Worm (Caenorhabditis elegans) whole organism, midembryonic: ENCODE results near the gene cpr-8.

Experiments
- T22C8.4 ChIP-seq: fragments of 200-800 bp; sonication (Bioruptor generic); IDR thresholded peaks from 2 replicates; pipeline ENCODE4 v1.3.6; 2022; ENCODE audit warnings: missing genetic modification characterization, missing compliant biosample characterization
- cog-1 ChIP-seq: sonication (generic microtip); optimal IDR thresholded peaks from 2 replicates; lab custom pipeline; 2016; ENCODE audit warnings: missing genetic modification characterization, missing compliant biosample characterization
- flt-1 ChIP-seq: fragments of 200-800 bp; sonication (Bioruptor generic); IDR thresholded peaks from 2 replicates; pipeline ENCODE4 v1.3.6; 2022; ENCODE audit warnings: missing genetic modification characterization, missing compliant biosample characterization
- klf-2 ChIP-seq: fragments of 200-800 bp; sonication (Bioruptor generic); conservative IDR thresholded peaks from 2 replicates; pipeline ENCODE4 v1.3.6; 2022; ENCODE audit warnings: missing genetic modification reagents, missing genetic modification characterization, missing compliant biosample characterization
- med-1 ChIP-seq: sonication (generic microtip); optimal IDR thresholded peaks from 2 replicates; lab custom pipeline; 2017; ENCODE audit warnings: missing genetic modification characterization, mild to moderate bottlenecking, missing compliant biosample characterization, antibody characterized with exemption, missing genetic modification reagents; ENCODE audit not compliant: insufficient read depth
- ref-1 ChIP-seq: fragments of 200-800 bp; sonication (Bioruptor generic); conservative IDR thresholded peaks from 2 replicates; pipeline ENCODE4 v1.3.6; 2022; ENCODE audit warnings: missing genetic modification reagents, missing genetic modification characterization, missing compliant biosample characterization
- tab-1 ChIP-seq: fragments of 200-800 bp; sonication (Bioruptor generic); IDR thresholded peaks from 2 replicates; pipeline ENCODE4 v1.3.6; 2022; ENCODE audit warnings: missing genetic modification characterization, missing compliant biosample characterization
- ztf-23 ChIP-seq: fragments of 200-800 bp; sonication (Bioruptor generic); IDR thresholded peaks from 2 replicates; pipeline ENCODE4 v1.3.6; 2022; ENCODE audit warnings: missing genetic modification reagents, missing genetic modification characterization, missing compliant biosample characterization
- ztf-29 ChIP-seq: fragments of 200-800 bp; sonication (Bioruptor generic); IDR thresholded peaks from 2 replicates; pipeline ENCODE4 v1.3.6; 2022; ENCODE audit warnings: missing genetic modification reagents, missing genetic modification characterization, missing compliant biosample characterization

DNA sequence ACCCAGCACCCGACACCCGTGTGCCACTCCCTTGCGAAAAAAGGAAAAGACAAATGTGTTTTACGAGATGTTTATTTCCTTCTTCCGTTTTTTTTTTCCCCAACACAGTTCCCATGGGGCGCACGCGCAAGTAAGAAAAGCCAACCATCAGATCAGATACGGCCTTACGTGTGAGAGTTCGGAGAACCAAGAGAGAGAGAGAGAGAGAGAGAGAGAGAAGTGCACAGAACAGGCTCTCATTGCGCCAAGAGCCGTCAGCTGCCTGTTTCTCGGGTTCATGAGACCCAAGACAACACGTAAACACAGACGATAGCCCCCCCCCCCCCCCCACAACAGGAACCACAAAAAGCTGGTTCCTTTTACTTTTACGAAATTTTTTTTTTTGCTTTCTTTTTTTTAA lies 17.4 kb downstream of the cpr-8 start:
- TF ChIP-seq tab-1 (GFP tag; lab: Robert Waterston, UW), result no peak
- no peak for TF ChIP-seq T22C8.4 (GFP tag; lab: Robert Waterston, UW)
- TF ChIP-seq klf-2, result no peak
- no peak for TF ChIP-seq flt-1 (GFP tag; lab: Robert Waterston, UW)
- no peak for TF ChIP-seq ztf-29 (GFP tag; lab: Robert Waterston, UW)
- no peak for TF ChIP-seq ztf-23 (GFP tag; lab: Robert Waterston, UW)
- no peak for TF ChIP-seq cog-1 (tag; lab: Kevin White, UChicago)
- TF ChIP-seq ref-1 (GFP tag; lab: Robert Waterston, UW), result no peak
- no peak for TF ChIP-seq med-1
